Worm (Caenorhabditis elegans) whole organism, L4 larva: Measurements from ENCODE around the gene mtcu-2.
A peak's percentile ranks its signal among the peaks of the same experiment; 100 is the strongest.
"Not testable (repeated sequence)": the region's sequence is repeated elsewhere in the genome, so short reads cannot be mapped to it uniquely, and the experiment has no call there.

ENCODE experiments used
- D1046.2 ChIP-seq: fragments of 200-800 bp; sonication (Bioruptor generic); IDR thresholded peaks from 2 replicates; pipeline ENCODE4 v1.3.6; 2022; ENCODE audit warnings: missing genetic modification characterization, missing compliant biosample characterization
- F26F4.8 ChIP-seq: fragments of 200-800 bp; sonication (Bioruptor generic); conservative IDR thresholded peaks from 2 replicates; pipeline ENCODE4 v1.3.6; 2022; ENCODE audit warnings: missing genetic modification characterization, missing compliant biosample characterization
- T26A8.4 ChIP-seq: fragments of 200-800 bp; sonication (Bioruptor generic); IDR thresholded peaks from 2 replicates; pipeline ENCODE4 v1.3.6; 2022; ENCODE audit warnings: missing genetic modification characterization, missing compliant biosample characterization
- Y48G9A.11 ChIP-seq: fragments of 200-800 bp; sonication (Bioruptor generic); IDR thresholded peaks from 2 replicates; pipeline ENCODE4 v1.3.6; 2022; ENCODE audit warnings: missing genetic modification reagents, missing genetic modification characterization, missing compliant biosample characterization
- Y5F2A.4 ChIP-seq: fragments of 200-800 bp; sonication (Bioruptor generic); optimal IDR thresholded peaks from 2 replicates; lab custom pipeline; 2018; ENCODE audit warnings: mild to moderate bottlenecking, missing genetic modification characterization, missing compliant biosample characterization
- aha-1 ChIP-seq: fragments of 150-350 bp; peaks from one replicate; lab custom pipeline; 2014; ENCODE audit warnings: missing biosample characterization, missing genetic modification characterization
- ama-1 ChIP-seq: fragments of 150-350 bp; optimal IDR thresholded peaks from 2 replicates; lab custom pipeline; 2014; ENCODE audit warnings: inconsistent platforms, mixed read lengths
- arid-1 ChIP-seq: fragments of 200-800 bp; sonication (Bioruptor generic); conservative IDR thresholded peaks from 2 replicates; pipeline ENCODE4 v1.3.6; 2022; ENCODE audit warnings: missing genetic modification reagents, missing genetic modification characterization, missing compliant biosample characterization
- ceh-20 ChIP-seq: fragments of 200-800 bp; sonication (Bioruptor generic); IDR thresholded peaks from 2 replicates; pipeline ENCODE4 v1.3.6; 2022; ENCODE audit warnings: missing genetic modification reagents, missing genetic modification characterization, missing compliant biosample characterization
- ceh-44 ChIP-seq: fragments of 200-800 bp; sonication (Bioruptor generic); IDR thresholded peaks from 2 replicates; pipeline ENCODE4 v1.3.6; 2022; ENCODE audit warnings: missing genetic modification reagents, missing genetic modification characterization, missing compliant biosample characterization
- ctbp-1 ChIP-seq: fragments of 200-800 bp; sonication (Bioruptor generic); IDR thresholded peaks from 2 replicates; pipeline ENCODE4 v1.3.6; 2022; ENCODE audit warnings: missing genetic modification reagents, missing genetic modification characterization, missing compliant biosample characterization
- dmd-6 ChIP-seq: fragments of 200-800 bp; sonication (Bioruptor generic); IDR thresholded peaks from 2 replicates; pipeline ENCODE4 v1.3.6; 2022; ENCODE audit warnings: missing genetic modification reagents, missing genetic modification characterization, missing compliant biosample characterization
- dmd-9 ChIP-seq: fragments of 200-800 bp; sonication (Bioruptor generic); IDR thresholded peaks from 2 replicates; pipeline ENCODE4 v1.3.6; 2022; ENCODE audit warnings: missing genetic modification reagents, missing genetic modification characterization, missing compliant biosample characterization
- dve-1 ChIP-seq: sonication (generic microtip); optimal IDR thresholded peaks from 2 replicates; lab custom pipeline; 2017; ENCODE audit warnings: antibody characterized with exemption, mild to moderate bottlenecking, missing genetic modification characterization, missing compliant biosample characterization; ENCODE audit not compliant: insufficient read depth
- egl-43 ChIP-seq: fragments of 200-800 bp; sonication (Bioruptor generic); IDR thresholded peaks from 2 replicates; pipeline ENCODE4 v1.3.6; 2022; ENCODE audit warnings: missing genetic modification reagents, missing genetic modification characterization, missing compliant biosample characterization
- hif-1 ChIP-seq, 2 experiments: sonication (generic microtip); optimal IDR thresholded peaks; 2 replicates each; lab custom pipeline; 2016 to 2017; ENCODE audit warnings: missing compliant biosample characterization in 2 of 2, missing genetic modification characterization in 2 of 2, missing genetic modification reagents in 2 of 2, missing genotype in 2 of 2, mild to moderate bottlenecking in 1 of 2
- hlh-11 ChIP-seq: fragments of 200-800 bp; sonication (Bioruptor generic); optimal IDR thresholded peaks from 2 replicates; lab custom pipeline; 2018; ENCODE audit warnings: mild to moderate bottlenecking, missing genetic modification characterization, missing compliant biosample characterization
- hmg-1.1 ChIP-seq: fragments of 200-800 bp; sonication (Bioruptor generic); IDR thresholded peaks from 2 replicates; pipeline ENCODE4 v1.3.6; 2022; ENCODE audit warnings: missing genetic modification reagents, missing genetic modification characterization, missing compliant biosample characterization
- jun-1 ChIP-seq: fragments of 150-350 bp; optimal IDR thresholded peaks from 2 replicates; lab custom pipeline; 2014; ENCODE audit warnings: missing biosample characterization, missing genetic modification reagents, missing genetic modification characterization
- lin-1 ChIP-seq: fragments of 200-800 bp; sonication (Bioruptor generic); IDR thresholded peaks from 2 replicates; pipeline ENCODE4 v1.3.6; 2022; ENCODE audit warnings: missing genetic modification reagents, missing genetic modification characterization, missing compliant biosample characterization
- lin-38 ChIP-seq: fragments of 200-800 bp; sonication (Bioruptor generic); IDR thresholded peaks from 2 replicates; pipeline ENCODE4 v1.3.6; 2022; ENCODE audit warnings: missing genetic modification reagents, missing genetic modification characterization, missing compliant biosample characterization
- madf-5 ChIP-seq, 2 experiments: fragments of 200-800 bp; sonication (Bioruptor generic); IDR thresholded peaks; 2 replicates each; pipeline ENCODE4 v1.3.6; 2022; ENCODE audit warnings: missing compliant biosample characterization in 2 of 2, missing genetic modification characterization in 2 of 2
- mdt-29 ChIP-seq: fragments of 200-800 bp; sonication (Bioruptor generic); IDR thresholded peaks from 2 replicates; pipeline ENCODE4 v1.3.6; 2022; ENCODE audit warnings: missing genetic modification reagents, missing genetic modification characterization, missing compliant biosample characterization
- mes-2 ChIP-seq: sonication (generic microtip); optimal IDR thresholded peaks from 2 replicates; lab custom pipeline; 2016; ENCODE audit warnings: missing genotype, mild to moderate bottlenecking, missing genetic modification characterization, missing compliant biosample characterization; ENCODE audit not compliant: poor library complexity, severe bottlenecking
- nhr-41 ChIP-seq: fragments of 200-800 bp; sonication (Bioruptor generic); IDR thresholded peaks from 2 replicates; pipeline ENCODE4 v1.3.6; 2022; ENCODE audit warnings: missing genetic modification reagents, missing genetic modification characterization, missing compliant biosample characterization
- pha-4 ChIP-seq, 2 experiments: fragments of 150-350 bp in 1 of 2; fragments of 200-800 bp in 1 of 2; sonication (Bioruptor generic) in 1 of 2; IDR thresholded peaks in 1 of 2; optimal IDR thresholded peaks in 1 of 2; 2 replicates each; pipeline versions ENCODE4 v1.3.6 to Lab custom; 2014 to 2022; ENCODE audit warnings: missing genetic modification characterization in 2 of 2, missing genetic modification reagents in 2 of 2, missing biosample characterization in 1 of 2, missing compliant biosample characterization in 1 of 2
- saeg-2 ChIP-seq: fragments of 200-800 bp; sonication (Bioruptor generic); IDR thresholded peaks from 2 replicates; pipeline ENCODE4 v1.3.6; 2022; ENCODE audit warnings: missing genetic modification reagents, missing genetic modification characterization, missing compliant biosample characterization
- set-16 ChIP-seq: fragments of 200-800 bp; sonication (Bioruptor generic); IDR thresholded peaks from 2 replicates; pipeline ENCODE4 v1.3.6; 2022; ENCODE audit warnings: missing genetic modification reagents, missing genetic modification characterization, missing compliant biosample characterization
- snpc-1.2 ChIP-seq: fragments of 200-800 bp; sonication (Bioruptor generic); IDR thresholded peaks from 2 replicates; pipeline ENCODE4 v1.3.6; 2022; ENCODE audit warnings: missing genetic modification reagents, missing genetic modification characterization, missing compliant biosample characterization
- tra-1 ChIP-seq: fragments of 200-800 bp; sonication (Bioruptor generic); IDR thresholded peaks from 2 replicates; pipeline ENCODE4 v1.3.6; 2022; ENCODE audit warnings: missing genetic modification reagents, missing genetic modification characterization, missing compliant biosample characterization
- unc-62 ChIP-seq, 3 experiments: fragments of 150-350 bp in 1 of 3; sonication (generic microtip); optimal IDR thresholded peaks in 2 of 3; peaks in 1 of 3; 1 replicate in 1 of 3; 2 replicates in 2 of 3; lab custom pipeline; 2014 to 2017; ENCODE audit warnings: missing biosample characterization in 3 of 3, missing genetic modification characterization in 3 of 3, missing genetic modification reagents in 3 of 3, missing genotype in 1 of 3
- vab-7 ChIP-seq: fragments of 200-800 bp; sonication (Bioruptor generic); IDR thresholded peaks from 2 replicates; pipeline ENCODE4 v1.3.6; 2022; ENCODE audit warnings: missing genetic modification reagents, missing genetic modification characterization, missing compliant biosample characterization
- zfp-2 ChIP-seq: sonication (generic microtip); optimal IDR thresholded peaks from 2 replicates; lab custom pipeline; 2016; ENCODE audit warnings: mild to moderate bottlenecking, missing genetic modification characterization, missing compliant biosample characterization
- zip-11 ChIP-seq: fragments of 200-800 bp; sonication (Bioruptor generic); IDR thresholded peaks from 2 replicates; pipeline ENCODE4 v1.3.6; 2022; ENCODE audit warnings: missing genetic modification characterization, missing compliant biosample characterization

The mtcu-2 gene

ce11 chrII:10039799-10040198, 6.8 kb upstream of the mtcu-2 start, which contains the start of gene let-268:
let-268 (minus strand) TSS chrII:10039980.
- TF ChIP-seq ama-1 (lab: Kevin White, UChicago) (no peak), zip-11 (GFP tag; lab: Robert Waterston, UW) (no peak), hif-1 (tag; optimal IDR thresholded peaks at IDR 0.05; lab: Kevin White, UChicago) (peak in 1 of 2 experiments; percentile 40), aha-1 (tag; lab: Kevin White, UChicago) (peak; percentile 7), Y5F2A.4 (GFP tag; lab: Kevin White, UChicago) (no peak), hlh-11 (tag; lab: Kevin White, UChicago) (peak; percentile 12), F26F4.8 (GFP tag; lab: Robert Waterston, UW) (no peak), zfp-2 (no peak), jun-1 (tag; lab: Kevin White, UChicago) (no peak)

- peak in 1 of 2 experiments; percentile 93 for TF ChIP-seq unc-62 (GFP tag; optimal IDR thresholded peaks at IDR 0.05 in 1 of 2; lab: Kevin White, UChicago)
- TF ChIP-seq unc-62 (tag; optimal IDR thresholded peaks at IDR 0.05; lab: Kevin White, UChicago), result no peak
- no peak for TF ChIP-seq dve-1 (tag; lab: Kevin White, UChicago)
Observed at ce11 chrII:10035425-10035824, 2.4 kb upstream of the mtcu-2 start.

ce11 chrII:10034769-10035168, 1.8 kb upstream of the mtcu-2 start:
- 0 out of 2 replicates have a peak, but pooled peaks have one; percentile 25 for TF ChIP-seq lin-1 (GFP tag; lab: Robert Waterston, UW)
- peak; percentile 42; the same call in 1 of the 2 replicates for TF ChIP-seq set-16
- TF ChIP-seq T26A8.4 (GFP tag; lab: Robert Waterston, UW), result peak; percentile 76
- TF ChIP-seq snpc-1.2 (GFP tag; lab: Robert Waterston, UW), result peak; percentile 58; the same call in 1 of the 2 replicates
- peak; percentile 49 for TF ChIP-seq mes-2 (tag; lab: Kevin White, UChicago)
- peak; percentile 86 for TF ChIP-seq vab-7 (GFP tag; lab: Robert Waterston, UW)
- TF ChIP-seq madf-5 (GFP tag; IDR thresholded peaks at IDR 0.05; lab: Robert Waterston, UW), result 0 out of 4 replicates have a peak, but pooled peaks of 1 of the 2 experiments have one; percentile 63
- TF ChIP-seq egl-43 (GFP tag; lab: Robert Waterston, UW), result peak; percentile 78
- peak; percentile 89 for TF ChIP-seq hmg-1.1 (GFP tag; lab: Robert Waterston, UW)
- peak; percentile 69; the same call in 1 of the 2 replicates for TF ChIP-seq pha-4 (GFP tag; IDR thresholded peaks at IDR 0.05; lab: Robert Waterston, UW)
- not testable (repeated sequence) for TF ChIP-seq pha-4 (tag; optimal IDR thresholded peaks at IDR 0.05; lab: Kevin White, UChicago)
- TF ChIP-seq nhr-41, result 0 out of 2 replicates have a peak, but pooled peaks have one; percentile 36
- TF ChIP-seq ceh-44 (GFP tag; lab: Robert Waterston, UW), result peak; percentile 79
- TF ChIP-seq Y48G9A.11 (GFP tag; lab: Robert Waterston, UW), result peak; percentile 63
- peak; percentile 58; the same call in 1 of the 2 replicates for TF ChIP-seq arid-1 (GFP tag; lab: Robert Waterston, UW)
- 0 out of 2 replicates have a peak, but pooled peaks have one; percentile 16 for TF ChIP-seq mdt-29
- peak; percentile 66; the same call in 1 of the 2 replicates for TF ChIP-seq ceh-20 (GFP tag; lab: Robert Waterston, UW)
- TF ChIP-seq dmd-6 (GFP tag; lab: Robert Waterston, UW), result peak; percentile 56
- 0 out of 2 replicates have a peak, but pooled peaks have one; percentile 66 for TF ChIP-seq dmd-9
- 0 out of 2 replicates have a peak, but pooled peaks have one; percentile 20 for TF ChIP-seq saeg-2 (GFP tag; lab: Robert Waterston, UW)
- peak; percentile 76; the same call in 1 of the 2 replicates for TF ChIP-seq ctbp-1 (GFP tag; lab: Robert Waterston, UW)
- TF ChIP-seq tra-1 (GFP tag; lab: Robert Waterston, UW), result peak; percentile 49; the same call in 1 of the 2 replicates
- TF ChIP-seq lin-38 (GFP tag; lab: Robert Waterston, UW), result peak; percentile 91
- TF ChIP-seq D1046.2 (GFP tag; lab: Robert Waterston, UW), result peak; percentile 74; the same call in 1 of the 2 replicates
